Worm (Caenorhabditis elegans) whole organism, young adult: Measurements from ENCODE around the gene spin-4.

Source experiments
- F33H1.4 ChIP-seq: fragments of 200-800 bp; sonication (Bioruptor generic); IDR thresholded peaks from 2 replicates; pipeline ENCODE4 v1.3.6; 2022; ENCODE audit warnings: missing genetic modification reagents, missing genetic modification characterization, missing compliant biosample characterization
- K11D2.4 ChIP-seq: fragments of 200-800 bp; sonication (Bioruptor generic); IDR thresholded peaks from 2 replicates; pipeline ENCODE4 v1.3.6; 2022; ENCODE audit warnings: missing genetic modification reagents, missing genetic modification characterization, missing compliant biosample characterization
- ama-1 ChIP-seq, 3 experiments: fragments of 150-350 bp in 1 of 3; sonication (generic microtip) in 2 of 3; optimal IDR thresholded peaks; 2 replicates each; lab custom pipeline; 2014 to 2018; ENCODE audit warnings: missing biosample characterization in 2 of 3, missing genetic modification characterization in 2 of 3, missing genetic modification reagents in 2 of 3
- attf-5 ChIP-seq: fragments of 200-800 bp; sonication (Bioruptor generic); optimal IDR thresholded peaks from 2 replicates; lab custom pipeline; 2018; ENCODE audit warnings: mild to moderate bottlenecking, missing genetic modification characterization, missing compliant biosample characterization
- ceh-40 ChIP-seq: fragments of 200-800 bp; sonication (Bioruptor generic); IDR thresholded peaks from 2 replicates; pipeline ENCODE4 v1.3.6; 2022; ENCODE audit warnings: missing genetic modification characterization, missing compliant biosample characterization
- die-1 ChIP-seq: sonication (generic microtip); optimal IDR thresholded peaks from 2 replicates; lab custom pipeline; 2016; ENCODE audit warnings: missing genotype, mild to moderate bottlenecking, missing genetic modification characterization, missing compliant biosample characterization
- egl-44 ChIP-seq: fragments of 200-800 bp; sonication (Bioruptor generic); IDR thresholded peaks from 2 replicates; pipeline ENCODE4 v1.3.6; 2022; ENCODE audit warnings: missing genetic modification reagents, missing genetic modification characterization, missing compliant biosample characterization
- mel-28 ChIP-seq: sonication (generic microtip); optimal IDR thresholded peaks from 2 replicates; lab custom pipeline; 2016; ENCODE audit warnings: borderline replicate concordance, mild to moderate bottlenecking, missing genetic modification characterization, missing compliant biosample characterization
- snpc-4 ChIP-seq, 5 experiments: fragments of 150-350 bp in 1 of 5; sonication (generic microtip) in 4 of 5; optimal IDR thresholded peaks; 2 replicates each; lab custom pipeline; 2014 to 2018; ENCODE audit warnings: missing genetic modification characterization in 5 of 5, missing biosample characterization in 3 of 5, antibody characterized with exemption in 2 of 5, mild to moderate bottlenecking in 2 of 5, missing compliant biosample characterization in 2 of 5, missing genotype in 2 of 5, moderate library complexity in 2 of 5, missing genetic modification reagents in 1 of 5
- ztf-6 ChIP-seq: fragments of 200-800 bp; sonication (Bioruptor generic); IDR thresholded peaks from 2 replicates; pipeline ENCODE4 v1.3.6; 2022; ENCODE audit warnings: missing genetic modification reagents, missing genetic modification characterization, missing compliant biosample characterization

DNA sequence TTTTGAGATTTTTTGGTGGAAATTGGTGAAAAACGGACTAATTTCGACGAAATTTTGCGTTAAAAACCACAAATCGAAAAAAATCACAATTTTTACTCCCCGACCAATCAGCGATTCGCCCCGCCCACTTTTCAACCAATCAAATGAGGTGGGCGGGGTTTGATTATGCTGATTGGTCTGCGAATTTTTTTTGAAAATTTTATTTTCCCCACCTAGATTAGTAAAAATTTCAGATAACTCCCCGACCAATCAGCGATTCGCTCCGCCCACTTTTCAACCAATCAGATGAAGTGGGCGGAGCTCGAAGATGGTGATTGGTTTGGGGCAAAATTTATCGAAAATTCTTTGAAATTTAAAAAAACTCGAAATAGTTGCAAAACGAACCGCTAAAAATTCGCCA, 48.9 kb upstream of the spin-4 start:
- TF ChIP-seq attf-5 (GFP tag; lab: Kevin White, UChicago) (no peak), ama-1 (optimal IDR thresholded peaks at IDR 0.05; lab: Kevin White, UChicago) (no peak), ama-1 (GFP tag; optimal IDR thresholded peaks at IDR 0.05; lab: Kevin White, UChicago) (no peak), egl-44 (GFP tag; lab: Robert Waterston, UW) (no peak), ztf-6 (GFP tag; lab: Robert Waterston, UW) (no peak), K11D2.4 (no peak), die-1 (tag; lab: Kevin White, UChicago) (no peak), F33H1.4 (GFP tag; lab: Robert Waterston, UW) (no peak), ceh-40 (GFP tag; lab: Robert Waterston, UW) (no peak), snpc-4 (GFP tag; optimal IDR thresholded peaks at IDR 0.05; lab: Kevin White, UChicago) (no peak), snpc-4 (tag; optimal IDR thresholded peaks at IDR 0.05; lab: Kevin White, UChicago) (no peak), mel-28 (no peak)
